Fruit fly (Drosophila melanogaster) whole organism, embryonic: ENCODE data around the gene CG32483.
A peak's percentile ranks its signal among the peaks of the same experiment; 100 is the strongest.

Experiments used
- Aef1 ChIP-seq: fragments of 200-800 bp; sonication (Bioruptor generic); IDR thresholded peaks from 3 replicates; pipeline ENCODE4 v1.3.6; 2022; ENCODE audit warnings: missing biosample characterization, missing genetic modification characterization
- Bdp1 ChIP-seq: fragments of 200-800 bp; sonication (Bioruptor generic); optimal IDR thresholded peaks from 3 replicates; lab custom pipeline; 2016; ENCODE audit warnings: missing biosample characterization, missing genetic modification characterization
- CG11723 ChIP-seq: fragments of 200-800 bp; sonication (Bioruptor generic); optimal IDR thresholded peaks from 2 replicates; lab custom pipeline; 2017; ENCODE audit warnings: missing biosample characterization, mild to moderate bottlenecking, missing genetic modification characterization
- CG12104 ChIP-seq: fragments of 200-800 bp; sonication (Bioruptor generic); optimal IDR thresholded peaks from 3 replicates; lab custom pipeline; 2016; ENCODE audit warnings: missing biosample characterization, missing genetic modification characterization
- CG12659 ChIP-seq: fragments of 200-800 bp; sonication (Bioruptor generic); optimal IDR thresholded peaks from 3 replicates; lab custom pipeline; 2017; ENCODE audit warnings: mild to moderate bottlenecking, missing biosample characterization, missing genetic modification reagents, missing genetic modification characterization
- CG14965 ChIP-seq: fragments of 200-800 bp; sonication (Bioruptor generic); optimal IDR thresholded peaks from 2 replicates; lab custom pipeline; 2016; ENCODE audit warnings: missing biosample characterization, missing genetic modification characterization, borderline replicate concordance
- CG16813 ChIP-seq: fragments of 200-800 bp; sonication (Bioruptor generic); IDR thresholded peaks from 3 replicates; pipeline ENCODE4 v1.3.6; 2022; ENCODE audit warnings: missing biosample characterization, missing genetic modification characterization; ENCODE audit not compliant: partially characterized antibody
- CG17385 ChIP-seq: fragments of 200-800 bp; sonication (Bioruptor generic); optimal IDR thresholded peaks from 3 replicates; lab custom pipeline; 2018; ENCODE audit warnings: missing biosample characterization, mild to moderate bottlenecking, missing genetic modification characterization
- CG2120 ChIP-seq: fragments of 200-800 bp; sonication (Bioruptor generic); optimal IDR thresholded peaks from 3 replicates; lab custom pipeline; 2016; ENCODE audit warnings: missing biosample characterization, missing genetic modification characterization
- CG3838 ChIP-seq: fragments of 200-800 bp; sonication (Bioruptor generic); optimal IDR thresholded peaks from 3 replicates; lab custom pipeline; 2016; ENCODE audit warnings: missing biosample characterization, missing genetic modification characterization
- CG4404 ChIP-seq: fragments of 200-800 bp; sonication (Bioruptor generic); IDR thresholded peaks from 2 replicates; pipeline ENCODE4 v1.3.6; 2022; ENCODE audit warnings: missing biosample characterization, missing genetic modification characterization
- CG6683 ChIP-seq: fragments of 200-800 bp; sonication (Bioruptor generic); optimal IDR thresholded peaks from 2 replicates; lab custom pipeline; 2017; ENCODE audit warnings: missing biosample characterization, mild to moderate bottlenecking, missing genetic modification characterization, missing genetic modification reagents
- CG7745 ChIP-seq: fragments of 200-800 bp; sonication (Bioruptor generic); optimal IDR thresholded peaks from 2 replicates; lab custom pipeline; 2018; ENCODE audit warnings: missing biosample characterization, mild to moderate bottlenecking, missing genetic modification characterization, moderate library complexity
- CG8290 ChIP-seq, 3 experiments: fragments of 200-800 bp; sonication (Bioruptor generic); optimal IDR thresholded peaks; 2 replicates each; lab custom pipeline; 2016 to 2019; ENCODE audit warnings: missing biosample characterization in 3 of 3, missing genetic modification characterization in 3 of 3, mild to moderate bottlenecking in 2 of 3, moderate library complexity in 1 of 3
- CG8944 ChIP-seq: fragments of 200-800 bp; sonication (Bioruptor generic); optimal IDR thresholded peaks from 3 replicates; lab custom pipeline; 2016; ENCODE audit warnings: missing biosample characterization, missing genetic modification characterization
- CG9727 ChIP-seq: fragments of 200-800 bp; sonication (Bioruptor generic); optimal IDR thresholded peaks from 3 replicates; lab custom pipeline; 2017; ENCODE audit warnings: missing biosample characterization, mild to moderate bottlenecking, missing genetic modification characterization
- CG9817 ChIP-seq: fragments of 200-800 bp; sonication (Bioruptor generic); optimal IDR thresholded peaks from 2 replicates; lab custom pipeline; 2018; ENCODE audit warnings: missing biosample characterization, mild to moderate bottlenecking, missing genetic modification characterization, moderate library complexity
- D19B ChIP-seq: fragments of 200-800 bp; sonication (Bioruptor generic); optimal IDR thresholded peaks from 2 replicates; lab custom pipeline; 2017; ENCODE audit warnings: missing biosample characterization, mild to moderate bottlenecking, missing genetic modification characterization
- Dll ChIP-seq: fragments of 200-800 bp; sonication (Bioruptor generic); IDR thresholded peaks from 4 replicates; pipeline ENCODE4 v1.3.6; 2022; ENCODE audit warnings: missing biosample characterization, missing genetic modification characterization; ENCODE audit not compliant: partially characterized antibody
- Doc2 ChIP-seq: fragments of 200-800 bp; sonication (Bioruptor generic); IDR thresholded peaks from 2 replicates; pipeline ENCODE4 v1.3.6; 2022; ENCODE audit warnings: missing biosample characterization, missing genetic modification characterization
- Drgx ChIP-seq: fragments of 200-800 bp; sonication (Bioruptor generic); IDR thresholded peaks from 2 replicates; pipeline ENCODE4 v1.3.6; 2022; ENCODE audit warnings: missing biosample characterization, missing genetic modification characterization
- HmgD ChIP-seq: fragments of 200-800 bp; sonication (Bioruptor generic); optimal IDR thresholded peaks from 3 replicates; lab custom pipeline; 2016; ENCODE audit warnings: missing biosample characterization, missing genetic modification characterization
- HmgZ ChIP-seq: fragments of 200-800 bp; sonication (Bioruptor generic); optimal IDR thresholded peaks from 2 replicates; lab custom pipeline; 2018; ENCODE audit warnings: missing biosample characterization, mild to moderate bottlenecking, missing genetic modification characterization
- NK7.1 ChIP-seq: fragments of 200-800 bp; sonication (Bioruptor generic); optimal IDR thresholded peaks from 3 replicates; lab custom pipeline; 2016; ENCODE audit warnings: missing biosample characterization, missing genetic modification characterization
- Nf-YA ChIP-seq: fragments of 200-800 bp; sonication (Bioruptor generic); IDR thresholded peaks from 2 replicates; pipeline ENCODE4 v1.3.6; 2022; ENCODE audit warnings: missing biosample characterization, missing genetic modification characterization
- NfI ChIP-seq: fragments of 200-800 bp; sonication (Bioruptor generic); optimal IDR thresholded peaks from 3 replicates; lab custom pipeline; 2018; ENCODE audit warnings: missing biosample characterization, mild to moderate bottlenecking, missing genetic modification characterization, moderate library complexity
- Pdp1 ChIP-seq, 2 experiments: fragments of 200-800 bp; sonication (Bioruptor generic); optimal IDR thresholded peaks; 3 replicates each; lab custom pipeline; 2016; ENCODE audit warnings: missing biosample characterization in 2 of 2, missing genetic modification characterization in 2 of 2, mild to moderate bottlenecking in 1 of 2, moderate library complexity in 1 of 2
- Sry-β ChIP-seq: fragments of 200-800 bp; sonication (Bioruptor generic); optimal IDR thresholded peaks from 2 replicates; lab custom pipeline; 2018; ENCODE audit warnings: missing biosample characterization, mild to moderate bottlenecking, missing genetic modification characterization, moderate library complexity
- Ssrp ChIP-seq: fragments of 200-800 bp; sonication (Bioruptor generic); optimal IDR thresholded peaks from 2 replicates; lab custom pipeline; 2018; ENCODE audit warnings: missing biosample characterization, mild to moderate bottlenecking, missing genetic modification characterization, moderate library complexity
- bowl ChIP-seq: fragments of 200-800 bp; sonication (Bioruptor generic); IDR thresholded peaks from 2 replicates; pipeline ENCODE4 v1.3.6; 2022; ENCODE audit warnings: missing biosample characterization, missing genetic modification characterization
- crol ChIP-seq: fragments of 200-800 bp; sonication (Bioruptor generic); IDR thresholded peaks from 2 replicates; pipeline ENCODE4 v1.3.6; 2022; ENCODE audit warnings: missing biosample characterization, missing genetic modification characterization
- da ChIP-seq: fragments of 200-800 bp; sonication (Bioruptor generic); optimal IDR thresholded peaks from 2 replicates; lab custom pipeline; 2016; ENCODE audit warnings: missing biosample characterization, missing genetic modification characterization
- eyg ChIP-seq: fragments of 200-800 bp; sonication (Bioruptor generic); optimal IDR thresholded peaks from 3 replicates; lab custom pipeline; 2016; ENCODE audit warnings: missing biosample characterization, missing genetic modification characterization
- fu2 ChIP-seq: fragments of 200-800 bp; sonication (Bioruptor generic); optimal IDR thresholded peaks from 2 replicates; lab custom pipeline; 2016; ENCODE audit warnings: missing biosample characterization, missing genetic modification characterization
- gcm ChIP-seq: fragments of 200-800 bp; sonication (Bioruptor generic); optimal IDR thresholded peaks from 2 replicates; lab custom pipeline; 2019; ENCODE audit warnings: missing biosample characterization, mild to moderate bottlenecking, missing genetic modification characterization, moderate library complexity
- hbn ChIP-seq: fragments of 200-800 bp; sonication (Bioruptor generic); IDR thresholded peaks from 2 replicates; pipeline ENCODE4 v1.3.6; 2022; ENCODE audit warnings: missing biosample characterization, missing genetic modification characterization; ENCODE audit not compliant: partially characterized antibody
- hkb ChIP-seq, 2 experiments: fragments of 200-800 bp in 1 of 2; fragments of >200 bp in 1 of 2; sonication (Bioruptor generic) in 1 of 2; IDR thresholded peaks in 1 of 2; optimal IDR thresholded peaks in 1 of 2; 2 replicates each; pipeline versions ENCODE4 v1.3.6 to Lab custom; 2017 to 2022; ENCODE audit warnings: missing biosample characterization in 1 of 2, missing genetic modification characterization in 1 of 2
- jigr1 ChIP-seq: fragments of 200-800 bp; sonication (Bioruptor generic); IDR thresholded peaks from 3 replicates; pipeline ENCODE4 v1.3.6; 2022; ENCODE audit warnings: missing biosample characterization, missing genetic modification characterization
- jumu ChIP-seq: fragments of 200-800 bp; sonication (Bioruptor generic); optimal IDR thresholded peaks from 3 replicates; lab custom pipeline; 2016; ENCODE audit warnings: missing biosample characterization, missing genetic modification characterization
- mld ChIP-seq: fragments of 200-800 bp; sonication (Bioruptor generic); IDR thresholded peaks from 3 replicates; pipeline ENCODE4 v1.3.6; 2022; ENCODE audit warnings: missing biosample characterization, missing genetic modification characterization; ENCODE audit not compliant: partially characterized antibody
- nau ChIP-seq: fragments of 200-800 bp; sonication (Bioruptor generic); optimal IDR thresholded peaks from 3 replicates; lab custom pipeline; 2017; ENCODE audit warnings: missing biosample characterization, mild to moderate bottlenecking, missing genetic modification characterization, missing genetic modification reagents
- nom ChIP-seq: fragments of 200-800 bp; sonication (Bioruptor generic); optimal IDR thresholded peaks from 2 replicates; lab custom pipeline; 2017; ENCODE audit warnings: missing biosample characterization, missing genetic modification characterization, mild to moderate bottlenecking, moderate library complexity, missing genetic modification reagents
- pfk ChIP-seq: fragments of 200-800 bp; sonication (Bioruptor generic); optimal IDR thresholded peaks from 2 replicates; lab custom pipeline; 2018; ENCODE audit warnings: missing biosample characterization, mild to moderate bottlenecking, missing genetic modification characterization, moderate library complexity
- pum ChIP-seq: fragments of 200-800 bp; sonication (Bioruptor generic); optimal IDR thresholded peaks from 2 replicates; lab custom pipeline; 2016; ENCODE audit warnings: missing biosample characterization, missing genetic modification characterization
- slp2 ChIP-seq: fragments of 200-800 bp; sonication (Bioruptor generic); optimal IDR thresholded peaks from 2 replicates; lab custom pipeline; 2016; ENCODE audit warnings: missing biosample characterization, missing genetic modification characterization
- tin ChIP-seq: fragments of 200-800 bp; sonication (Bioruptor generic); optimal IDR thresholded peaks from 3 replicates; lab custom pipeline; 2016; ENCODE audit warnings: missing biosample characterization, missing genetic modification characterization
- trh ChIP-seq: fragments of 200-800 bp; sonication (Bioruptor generic); optimal IDR thresholded peaks from 2 replicates; lab custom pipeline; 2016; ENCODE audit warnings: missing biosample characterization, missing genetic modification characterization
- ttk ChIP-seq: fragments of 200-800 bp; sonication (Bioruptor generic); IDR thresholded peaks from 2 replicates; pipeline ENCODE4 v2.1.2; 2022; ENCODE audit warnings: missing biosample characterization, missing genetic modification characterization

Gene CG32483

DNA sequence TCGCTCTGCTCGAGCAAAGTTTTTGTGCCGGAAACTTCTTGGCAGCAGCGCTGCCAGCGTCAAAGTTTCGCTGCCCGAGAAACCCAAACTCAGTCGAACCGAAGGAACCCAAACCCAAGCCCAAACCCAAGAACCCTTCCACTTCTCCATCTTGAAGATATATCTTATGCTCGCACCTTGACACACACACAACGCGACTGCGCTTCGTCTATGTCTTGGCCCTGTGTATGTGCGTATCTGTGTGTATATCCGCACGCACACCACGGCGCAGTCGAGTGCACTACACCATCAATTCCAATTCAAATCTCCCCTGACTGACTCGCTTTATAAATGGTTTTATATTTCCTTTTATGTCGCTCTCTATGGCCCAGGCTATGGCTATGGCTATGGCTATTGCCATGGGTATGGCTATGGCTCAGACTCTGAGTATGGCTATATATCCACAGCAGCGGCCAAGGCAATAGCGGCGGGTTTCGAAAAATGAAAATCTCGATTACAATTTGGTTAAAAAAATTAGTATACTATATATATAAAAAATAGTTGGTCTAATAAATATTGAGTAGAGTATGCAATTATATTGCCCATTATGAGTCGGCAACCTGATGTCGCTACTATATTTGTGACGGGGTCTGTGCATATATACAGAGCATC lies 6.6 kb upstream of the CG32483 start (continued):
- TF ChIP-seq CG12104 (GFP tag; lab: Kevin White, UChicago) (peak; percentile 90), CG2120 (GFP tag; lab: Kevin White, UChicago) (peak; percentile 83), HmgD (GFP tag; lab: Kevin White, UChicago) (no peak), bowl (GFP tag; lab: Robert Waterston, UW) (peak; percentile 90), Pdp1 (GFP tag; optimal IDR thresholded peaks at IDR 0.05; lab: Kevin White, UChicago) (peak; percentile 66 to 75), CG8290 (GFP tag; optimal IDR thresholded peaks at IDR 0.05; lab: Kevin White, UChicago) (peak; percentile 97), CG8290 (tag; optimal IDR thresholded peaks at IDR 0.05; lab: Kevin White, UChicago) (peak; percentile 69 to 82), slp2 (GFP tag; lab: Kevin White, UChicago) (peak; percentile 68), CG4404 (GFP tag; lab: Robert Waterston, UW) (peak; percentile 96), Bdp1 (peak; percentile 67), CG16813 (GFP tag; lab: Robert Waterston, UW) (no peak), da (peak; percentile 23), CG12659 (GFP tag; lab: Kevin White, UChicago) (peak; percentile 96), CG17385 (GFP tag; lab: Kevin White, UChicago) (peak; percentile 93), trh (GFP tag; lab: Kevin White, UChicago) (peak; percentile 90), jigr1 (GFP tag; lab: Robert Waterston, UW) (peak; percentile 88), jumu (GFP tag; lab: Kevin White, UChicago) (no peak), Drgx (GFP tag; lab: Robert Waterston, UW) (peak; percentile 95), D19B (GFP tag; lab: Kevin White, UChicago) (peak; percentile 87), Ssrp (tag; lab: Kevin White, UChicago) (peak; percentile 95), Aef1 (GFP tag; lab: Robert Waterston, UW) (peak; percentile 93), pum (peak; percentile 64), CG7745 (peak; percentile 78), ttk (GFP tag; lab: Robert Waterston, UW) (peak; percentile 95), tin (peak; percentile 96), gcm (GFP tag; lab: Kevin White, UChicago) (peak; percentile 96), NK7.1 (peak; percentile 56), CG6683 (GFP tag; lab: Kevin White, UChicago) (peak; percentile 90), HmgZ (tag; lab: Kevin White, UChicago) (peak; percentile 96), CG3838 (GFP tag; lab: Kevin White, UChicago) (peak; percentile 51), Doc2 (GFP tag; lab: Robert Waterston, UW) (peak; percentile 48; the same call in 1 of the 2 replicates), Nf-YA (GFP tag; lab: Robert Waterston, UW) (peak; percentile 89), Sry-β (GFP tag; lab: Kevin White, UChicago) (peak; percentile 73), eyg (GFP tag; lab: Kevin White, UChicago) (no peak), CG9727 (peak; percentile 98), pfk (GFP tag; lab: Kevin White, UChicago) (no peak), CG9817 (tag; lab: Kevin White, UChicago) (peak; percentile 93), crol (GFP tag; lab: Robert Waterston, UW) (peak; percentile 65; the same call in 1 of the 2 replicates), Dll (no peak), mld (GFP tag; lab: Robert Waterston, UW) (no peak), CG11723 (GFP tag; lab: Kevin White, UChicago) (peak; percentile 93), CG14965 (no peak), NfI (peak; percentile 93), fu2 (GFP tag; lab: Kevin White, UChicago) (no peak), hbn (no peak), hkb (optimal IDR thresholded peaks at IDR 0.05; lab: Kevin White, UChicago) (no peak), hkb (GFP tag; IDR thresholded peaks at IDR 0.05; lab: Robert Waterston, UW) (peak; percentile 98), nom (GFP tag; lab: Kevin White, UChicago) (peak; percentile 95), CG8944 (GFP tag; lab: Kevin White, UChicago) (peak; percentile 59), nau (peak; percentile 93)
